Fruit fly (Drosophila melanogaster): ENCODE data around the gene Gale.

DNA sequence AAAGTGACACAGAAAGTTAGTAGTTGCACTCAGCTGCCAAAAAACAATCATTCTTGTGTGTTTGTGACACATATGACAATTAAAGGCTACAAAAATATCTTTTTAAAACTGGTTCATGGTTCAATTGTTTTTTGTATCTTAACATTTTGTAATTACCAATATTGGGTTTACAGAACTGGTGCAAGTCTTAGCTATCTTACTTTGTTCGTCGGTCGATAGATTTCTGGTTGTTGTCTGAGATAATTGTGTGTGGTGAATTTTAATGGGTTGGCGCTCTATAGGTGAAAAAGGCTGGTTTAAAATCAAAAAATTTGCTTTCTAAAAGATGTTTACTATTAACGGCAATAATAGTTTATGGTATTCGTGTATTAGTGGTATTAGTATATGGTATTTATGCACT, 43.7 kb upstream of the Gale start:
- TF ChIP-seq CG8319 (GFP tag; optimal IDR thresholded peaks at IDR 0.05): no peak
- TF ChIP-seq CG3032 (tag; optimal IDR thresholded peaks at IDR 0.05): no peak
- no peak for TF ChIP-seq CG10631 (GFP tag; optimal IDR thresholded peaks at IDR 0.05)
- TF ChIP-seq vri (GFP tag; optimal IDR thresholded peaks at IDR 0.05): no peak
- TF ChIP-seq achi (GFP tag; optimal IDR thresholded peaks at IDR 0.05): no peak
- TF ChIP-seq CG1621 (tag; optimal IDR thresholded peaks at IDR 0.05): no peak
- no peak for TF ChIP-seq OdsH (GFP tag; optimal IDR thresholded peaks at IDR 0.05)
- TF ChIP-seq Hr39 (GFP tag; optimal IDR thresholded peaks at IDR 0.05): no peak
- TF ChIP-seq Eip78C (GFP tag): no peak
- no peak for TF ChIP-seq CG11762 (GFP tag; optimal IDR thresholded peaks at IDR 0.05; ENCODE audit: insufficient read depth)
- no peak for TF ChIP-seq CG11902 (GFP tag; optimal IDR thresholded peaks at IDR 0.05)

Measured in whole organism, prepupa.